Fruit fly (Drosophila melanogaster): Measurements from ENCODE around the gene CG7453.

- no peak for TF ChIP-seq CG8478 (optimal IDR thresholded peaks at IDR 0.05)
- TF ChIP-seq CTCF (optimal IDR thresholded peaks at IDR 0.05), result no peak
Measured at dm6 chrX:19164726-19165125, 15.2 kb upstream of the CG7453 start.
